Worm (Caenorhabditis elegans): ENCODE data around the gene cox-18.

DNA sequence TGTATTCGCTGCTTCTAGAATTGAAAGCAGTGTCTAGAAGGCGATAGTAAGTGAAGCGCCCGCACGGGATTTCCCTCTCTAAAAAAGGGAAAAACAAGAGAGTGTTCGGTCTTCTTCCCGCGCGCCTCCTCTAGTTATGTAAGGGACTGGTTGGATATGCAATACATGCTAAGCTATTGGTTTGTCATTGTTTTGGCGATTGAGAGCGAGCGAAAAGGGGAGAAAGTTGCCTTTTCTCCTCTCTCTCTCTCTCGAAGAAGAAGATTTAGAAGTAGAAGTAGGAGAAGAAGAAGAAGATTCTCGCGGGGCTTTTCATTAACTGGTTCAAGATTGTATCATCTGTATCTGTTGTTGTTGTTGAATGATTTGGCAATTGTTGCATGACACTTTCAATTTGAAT is 23.2 kb upstream of the cox-18 start:
- no peak for TF ChIP-seq peb-1 (tag; optimal IDR thresholded peaks at IDR 0.05)
- TF ChIP-seq snpc-4 (tag; optimal IDR thresholded peaks at IDR 0.05) = no peak
- TF ChIP-seq unc-62 (GFP tag; optimal IDR thresholded peaks at IDR 0.05) = no peak
- TF ChIP-seq elt-3 (tag; optimal IDR thresholded peaks at IDR 0.05) = no peak
- no peak for TF ChIP-seq ceh-82 (tag; optimal IDR thresholded peaks at IDR 0.05)
- TF ChIP-seq mbf-1 (tag; optimal IDR thresholded peaks at IDR 0.05) = no peak
- no peak for TF ChIP-seq lin-13 (GFP tag; optimal IDR thresholded peaks at IDR 0.05)

All from whole organism, L2 larva.